Worm (Caenorhabditis elegans) whole organism, L1 larva: Measurements from ENCODE around the gene num-1.

Experiments used
- C34B4.2 ChIP-seq: sonication (generic microtip); optimal IDR thresholded peaks from 2 replicates; lab custom pipeline; 2017; ENCODE audit warnings: mild to moderate bottlenecking, missing genetic modification characterization, missing compliant biosample characterization
- F16B12.6 ChIP-seq: fragments of 150-350 bp; optimal IDR thresholded peaks from 2 replicates; lab custom pipeline; 2014; ENCODE audit warnings: missing biosample characterization, missing genetic modification characterization
- aha-1 ChIP-seq: fragments of 150-350 bp; optimal IDR thresholded peaks from 2 replicates; lab custom pipeline; 2014; ENCODE audit warnings: missing biosample characterization, missing genetic modification characterization
- alr-1 ChIP-seq: fragments of 200-800 bp; sonication (Bioruptor generic); optimal IDR thresholded peaks from 2 replicates; lab custom pipeline; 2018; ENCODE audit warnings: borderline replicate concordance, mild to moderate bottlenecking, missing genetic modification characterization, missing compliant biosample characterization
- aly-2 ChIP-seq: fragments of 150-350 bp; optimal IDR thresholded peaks from 2 replicates; lab custom pipeline; 2014; ENCODE audit warnings: missing biosample characterization, missing genetic modification characterization
- blmp-1 ChIP-seq: fragments of 150-350 bp; optimal IDR thresholded peaks from 2 replicates; lab custom pipeline; 2014; ENCODE audit warnings: missing biosample characterization, missing genetic modification characterization
- ceh-63 ChIP-seq: fragments of 200-800 bp; sonication (Bioruptor generic); optimal IDR thresholded peaks from 2 replicates; lab custom pipeline; 2018; ENCODE audit warnings: mild to moderate bottlenecking, missing genetic modification characterization, missing compliant biosample characterization
- ceh-8 ChIP-seq: fragments of 200-800 bp; sonication (Bioruptor generic); optimal IDR thresholded peaks from 2 replicates; lab custom pipeline; 2018; ENCODE audit warnings: mild to moderate bottlenecking, missing genetic modification characterization, moderate library complexity, missing compliant biosample characterization
- ceh-88 ChIP-seq: fragments of 200-800 bp; sonication (Bioruptor generic); IDR thresholded peaks from 2 replicates; pipeline ENCODE4 v1.3.6; 2022; ENCODE audit warnings: missing genetic modification characterization, missing compliant biosample characterization
- ceh-90 ChIP-seq: sonication (generic microtip); optimal IDR thresholded peaks from 2 replicates; lab custom pipeline; 2016; ENCODE audit warnings: missing genetic modification characterization, missing compliant biosample characterization
- ces-1 ChIP-seq: fragments of 150-350 bp; optimal IDR thresholded peaks from 2 replicates; lab custom pipeline; 2014; ENCODE audit warnings: missing biosample characterization, missing genetic modification reagents, missing genetic modification characterization
- dpl-1 ChIP-seq, 3 experiments: fragments of 150-350 bp in 2 of 3; sonication (generic microtip) in 1 of 3; optimal IDR thresholded peaks; 2 replicates each; lab custom pipeline; 2014 to 2017; ENCODE audit warnings: missing biosample characterization in 3 of 3, missing genetic modification characterization in 3 of 3, missing genetic modification reagents in 3 of 3
- efl-3 ChIP-seq: fragments of 200-800 bp; sonication (Bioruptor generic); optimal IDR thresholded peaks from 2 replicates; lab custom pipeline; 2018; ENCODE audit warnings: mild to moderate bottlenecking, missing genetic modification characterization, missing compliant biosample characterization
- egl-13 ChIP-seq: sonication (generic microtip); optimal IDR thresholded peaks from 2 replicates; lab custom pipeline; 2016; ENCODE audit warnings: missing genotype, missing genetic modification reagents, missing genetic modification characterization, missing compliant biosample characterization
- elt-2 ChIP-seq: sonication (generic microtip); optimal IDR thresholded peaks from 2 replicates; lab custom pipeline; 2016; ENCODE audit warnings: missing genetic modification characterization, mild to moderate bottlenecking, inconsistent platforms, missing compliant biosample characterization, missing genetic modification reagents
- fkh-10 ChIP-seq: sonication (generic microtip); optimal IDR thresholded peaks from 2 replicates; lab custom pipeline; 2017; ENCODE audit warnings: missing biosample characterization, missing genetic modification reagents, missing genetic modification characterization
- fos-1 ChIP-seq: fragments of 150-350 bp; optimal IDR thresholded peaks from 2 replicates; lab custom pipeline; 2014; ENCODE audit warnings: missing biosample characterization, missing genetic modification characterization
- grh-1 ChIP-seq: fragments of 200-800 bp; sonication (Bioruptor generic); IDR thresholded peaks from 2 replicates; pipeline ENCODE4 v1.3.6; 2022; ENCODE audit warnings: missing genetic modification reagents, missing genetic modification characterization, missing compliant biosample characterization
- hlh-17 ChIP-seq: fragments of 200-800 bp; sonication (Bioruptor generic); optimal IDR thresholded peaks from 2 replicates; lab custom pipeline; 2018; ENCODE audit warnings: missing genetic modification characterization, mild to moderate bottlenecking, missing compliant biosample characterization, moderate library complexity, borderline replicate concordance
- hlh-4 ChIP-seq: sonication (generic microtip); optimal IDR thresholded peaks from 2 replicates; lab custom pipeline; 2016; ENCODE audit warnings: mild to moderate bottlenecking, missing genetic modification characterization, missing compliant biosample characterization
- irx-1 ChIP-seq: sonication (generic microtip); optimal IDR thresholded peaks from 2 replicates; lab custom pipeline; 2016; ENCODE audit warnings: missing genetic modification characterization, missing compliant biosample characterization
- isw-1 ChIP-seq: fragments of 200-800 bp; sonication (Bioruptor generic); IDR thresholded peaks from 2 replicates; pipeline ENCODE4 v1.3.6; 2022; ENCODE audit warnings: missing genetic modification characterization, missing compliant biosample characterization
- jun-1 ChIP-seq: fragments of 150-350 bp; optimal IDR thresholded peaks from 2 replicates; lab custom pipeline; 2014; ENCODE audit warnings: missing biosample characterization, missing genetic modification reagents, missing genetic modification characterization
- lin-13 ChIP-seq: fragments of 150-350 bp; optimal IDR thresholded peaks from 2 replicates; lab custom pipeline; 2014; ENCODE audit warnings: missing biosample characterization, missing genetic modification reagents, missing genetic modification characterization
- lin-15B ChIP-seq: fragments of 150-350 bp; sonication (generic microtip); optimal IDR thresholded peaks from 3 replicates; lab custom pipeline; 2014; ENCODE audit warnings: missing biosample characterization, missing genetic modification characterization
- lir-3 ChIP-seq: sonication (generic microtip); optimal IDR thresholded peaks from 2 replicates; lab custom pipeline; 2016; ENCODE audit warnings: mild to moderate bottlenecking, missing genetic modification characterization, moderate library complexity, missing compliant biosample characterization; ENCODE audit not compliant: poor library complexity
- lsy-2 ChIP-seq, 2 experiments: fragments of 150-350 bp; optimal IDR thresholded peaks; 2 replicates each; lab custom pipeline; 2014; ENCODE audit warnings: missing biosample characterization in 2 of 2, missing genetic modification characterization in 2 of 2
- mab-9 ChIP-seq: fragments of 200-800 bp; sonication (Bioruptor generic); IDR thresholded peaks from 2 replicates; pipeline ENCODE4 v1.3.6; 2022; ENCODE audit warnings: missing genetic modification reagents, missing genetic modification characterization, missing compliant biosample characterization
- mdl-1 ChIP-seq, 2 experiments: fragments of 150-350 bp; optimal IDR thresholded peaks; 2 replicates each; lab custom pipeline; 2014 to 2017; ENCODE audit warnings: missing biosample characterization in 2 of 2, missing genetic modification characterization in 2 of 2, inconsistent platforms in 1 of 2
- mef-2 ChIP-seq: fragments of 150-350 bp; optimal IDR thresholded peaks from 2 replicates; lab custom pipeline; 2014; ENCODE audit warnings: missing biosample characterization, missing genetic modification characterization
- mep-1 ChIP-seq: fragments of 150-350 bp; optimal IDR thresholded peaks from 2 replicates; lab custom pipeline; 2014; ENCODE audit warnings: missing biosample characterization, missing genetic modification characterization
- nhr-11 ChIP-seq: fragments of 150-350 bp; optimal IDR thresholded peaks from 2 replicates; lab custom pipeline; 2014; ENCODE audit warnings: missing biosample characterization, missing genetic modification characterization
- nhr-12 ChIP-seq: sonication (generic microtip); optimal IDR thresholded peaks from 2 replicates; lab custom pipeline; 2017; ENCODE audit warnings: missing biosample characterization, missing genetic modification characterization
- nhr-20 ChIP-seq: sonication (generic microtip); optimal IDR thresholded peaks from 2 replicates; lab custom pipeline; 2016; ENCODE audit warnings: mild to moderate bottlenecking, missing genetic modification characterization, missing compliant biosample characterization
- nhr-28 ChIP-seq: fragments of 150-350 bp; optimal IDR thresholded peaks from 2 replicates; lab custom pipeline; 2014; ENCODE audit warnings: missing biosample characterization, missing genetic modification characterization
- nhr-47 ChIP-seq: sonication (generic microtip); optimal IDR thresholded peaks from 2 replicates; lab custom pipeline; 2016; ENCODE audit warnings: mild to moderate bottlenecking, missing genetic modification characterization, moderate library complexity, missing compliant biosample characterization
- nhr-76 ChIP-seq: sonication (generic microtip); optimal IDR thresholded peaks from 2 replicates; lab custom pipeline; 2017; ENCODE audit warnings: missing biosample characterization, missing genetic modification characterization
- nhr-85 ChIP-seq: sonication (generic microtip); peaks from one replicate; lab custom pipeline; 2016; ENCODE audit warnings: missing genetic modification characterization, inconsistent platforms, missing compliant biosample characterization
- nhr-90 ChIP-seq: sonication (generic microtip); optimal IDR thresholded peaks from 2 replicates; lab custom pipeline; 2016; ENCODE audit warnings: mild to moderate bottlenecking, missing genetic modification characterization, missing compliant biosample characterization; ENCODE audit not compliant: poor library complexity
- pax-3 ChIP-seq: fragments of 200-800 bp; sonication (Bioruptor generic); optimal IDR thresholded peaks from 2 replicates; lab custom pipeline; 2018; ENCODE audit warnings: mild to moderate bottlenecking, missing genetic modification characterization, moderate library complexity, missing compliant biosample characterization
- pqm-1 ChIP-seq: sonication (generic microtip); optimal IDR thresholded peaks from 3 replicates; lab custom pipeline; 2017; ENCODE audit warnings: missing biosample characterization, missing genetic modification characterization
- rnt-1 ChIP-seq: sonication (generic microtip); optimal IDR thresholded peaks from 2 replicates; lab custom pipeline; 2016; ENCODE audit warnings: mild to moderate bottlenecking, missing genetic modification characterization, moderate library complexity, missing compliant biosample characterization
- snpc-4 ChIP-seq: fragments of 150-350 bp; optimal IDR thresholded peaks from 2 replicates; lab custom pipeline; 2014; ENCODE audit warnings: missing biosample characterization, missing genetic modification characterization
- snu-23 ChIP-seq: sonication (generic microtip); optimal IDR thresholded peaks from 2 replicates; lab custom pipeline; 2016; ENCODE audit warnings: missing genetic modification characterization, missing compliant biosample characterization
- tlp-1 ChIP-seq: fragments of 150-350 bp; optimal IDR thresholded peaks from 2 replicates; lab custom pipeline; 2014; ENCODE audit warnings: missing biosample characterization, missing genetic modification characterization
- unc-30 ChIP-seq: sonication (generic microtip); optimal IDR thresholded peaks from 2 replicates; lab custom pipeline; 2017; ENCODE audit warnings: missing biosample characterization, missing genetic modification characterization
- unc-98 ChIP-seq: fragments of 200-800 bp; sonication (Bioruptor generic); IDR thresholded peaks from 2 replicates; pipeline ENCODE4 v1.3.6; 2022; ENCODE audit warnings: missing genetic modification characterization, missing compliant biosample characterization
- vab-15 ChIP-seq: sonication (generic microtip); optimal IDR thresholded peaks from 2 replicates; lab custom pipeline; 2017; ENCODE audit warnings: missing genotype, mild to moderate bottlenecking, missing genetic modification characterization, missing compliant biosample characterization
- xbp-1 ChIP-seq: sonication (generic microtip); optimal IDR thresholded peaks from 2 replicates; lab custom pipeline; 2016; ENCODE audit warnings: missing genetic modification characterization, missing compliant biosample characterization
- zag-1 ChIP-seq: fragments of 150-350 bp; optimal IDR thresholded peaks from 2 replicates; lab custom pipeline; 2014; ENCODE audit warnings: missing biosample characterization, missing genetic modification characterization
- zip-4 ChIP-seq: fragments of 200-800 bp; sonication (Bioruptor generic); optimal IDR thresholded peaks from 2 replicates; lab custom pipeline; 2018; ENCODE audit warnings: mild to moderate bottlenecking, missing genetic modification characterization, moderate library complexity, missing compliant biosample characterization

The num-1 gene

DNA sequence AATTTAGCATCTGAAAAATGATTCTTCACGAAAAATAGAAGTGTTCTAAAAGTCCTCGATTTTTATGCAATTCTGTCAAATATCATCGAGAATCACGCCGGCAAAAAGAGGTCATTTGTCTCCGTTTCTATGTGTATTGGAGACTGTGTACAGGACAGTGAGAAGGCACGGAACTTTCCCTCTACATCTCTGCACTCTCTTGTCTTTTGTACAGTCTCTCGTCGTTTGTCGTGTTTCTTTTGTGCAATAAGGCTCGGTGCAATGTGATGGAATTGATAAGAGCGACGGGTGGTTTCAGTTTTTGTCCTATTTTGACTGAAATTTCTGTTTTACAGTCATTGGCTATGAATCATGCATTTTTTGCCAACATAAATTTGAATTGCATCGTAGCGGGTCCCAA, 2.3 kb downstream of the num-1 start (continued):
- TF ChIP-seq ceh-88 (GFP tag; lab: Robert Waterston, UW): no peak
- TF ChIP-seq snu-23 (GFP tag; lab: Kevin White, UChicago): peak; percentile 16
- TF ChIP-seq, all 84 proteins: peak for 9

- no peak for TF ChIP-seq ces-1 (GFP tag; lab: Kevin White, UChicago)
- peak in 1 of 3 experiments; percentile 42 for TF ChIP-seq dpl-1 (GFP tag; optimal IDR thresholded peaks at IDR 0.05; lab: Kevin White, UChicago)
- no peak for TF ChIP-seq vab-15 (tag; lab: Kevin White, UChicago)
- no peak for TF ChIP-seq C34B4.2 (tag; lab: Kevin White, UChicago)
- TF ChIP-seq irx-1: no peak
- no peak for TF ChIP-seq grh-1 (GFP tag; lab: Robert Waterston, UW)
- TF ChIP-seq xbp-1 (tag; lab: Kevin White, UChicago): peak; percentile 33
- TF ChIP-seq nhr-90: peak; percentile 32
- TF ChIP-seq unc-98 (GFP tag; lab: Robert Waterston, UW): peak; percentile 74
- no peak for TF ChIP-seq aha-1
- TF ChIP-seq nhr-20 (tag; lab: Kevin White, UChicago): no peak
- TF ChIP-seq nhr-76: no peak
- TF ChIP-seq nhr-85: peak; percentile 63
- peak; percentile 58 for TF ChIP-seq nhr-47 (tag; lab: Kevin White, UChicago)
- no peak for TF ChIP-seq nhr-28 (tag; lab: Kevin White, UChicago)
- TF ChIP-seq ceh-8 (GFP tag; lab: Kevin White, UChicago): no peak
- TF ChIP-seq ceh-63: no peak
- TF ChIP-seq pqm-1 (tag; lab: Kevin White, UChicago): no peak
- TF ChIP-seq rnt-1 (tag; lab: Kevin White, UChicago): no peak
- peak; percentile 60 for TF ChIP-seq pax-3
- no peak for TF ChIP-seq hlh-17 (GFP tag; lab: Kevin White, UChicago)
- TF ChIP-seq mep-1: peak; percentile 19
- TF ChIP-seq mef-2: no peak
- no peak for TF ChIP-seq alr-1 (tag; lab: Kevin White, UChicago)
- TF ChIP-seq efl-3 (GFP tag; lab: Kevin White, UChicago): no peak
- no peak for TF ChIP-seq jun-1 (tag; lab: Kevin White, UChicago)
- peak; percentile 34; the same call in 1 of the 2 replicates for TF ChIP-seq ceh-88 (GFP tag; lab: Robert Waterston, UW)
- no peak for TF ChIP-seq lin-13 (GFP tag; lab: Kevin White, UChicago)
- peak; percentile 4 for TF ChIP-seq egl-13 (tag; lab: Kevin White, UChicago)
- no peak for TF ChIP-seq zip-4 (GFP tag; lab: Kevin White, UChicago)
- no peak for TF ChIP-seq F16B12.6
- no peak for TF ChIP-seq mab-9 (GFP tag; lab: Robert Waterston, UW)
- peak in 1 of 2 experiments; percentile 53 for TF ChIP-seq lsy-2 (tag; optimal IDR thresholded peaks at IDR 0.05; lab: Kevin White, UChicago)
- TF ChIP-seq mdl-1 (tag; optimal IDR thresholded peaks at IDR 0.05; lab: Kevin White, UChicago): no peak
- no peak for TF ChIP-seq fkh-10 (GFP tag; lab: Kevin White, UChicago)
- TF ChIP-seq zag-1 (tag; lab: Kevin White, UChicago): no peak
- no peak for TF ChIP-seq elt-2 (tag; lab: Kevin White, UChicago)
- TF ChIP-seq blmp-1 (tag; lab: Kevin White, UChicago): no peak
- peak; percentile 46; the same call in 1 of the 2 replicates for TF ChIP-seq isw-1 (GFP tag; lab: Robert Waterston, UW)
- TF ChIP-seq aly-2 (tag; lab: Kevin White, UChicago): no peak
- TF ChIP-seq snpc-4 (tag; lab: Kevin White, UChicago): no peak
- TF ChIP-seq nhr-12 (tag; lab: Kevin White, UChicago): no peak
- TF ChIP-seq lin-15B: no peak
- peak; percentile 37 for TF ChIP-seq lir-3 (tag; lab: Kevin White, UChicago)
- TF ChIP-seq ceh-90 (tag; lab: Kevin White, UChicago): no peak
- TF ChIP-seq tlp-1 (tag; lab: Kevin White, UChicago): no peak
- TF ChIP-seq fos-1 (tag; lab: Kevin White, UChicago): no peak
- TF ChIP-seq nhr-11 (tag; lab: Kevin White, UChicago): no peak
- TF ChIP-seq unc-30 (tag; lab: Kevin White, UChicago): no peak
- TF ChIP-seq hlh-4 (tag; lab: Kevin White, UChicago): no peak
Measured at ce11 chrV:20832554-20832963, 2.9 kb downstream of the num-1 start.
